Worm (Caenorhabditis elegans): ENCODE results near the gene srbc-8.

- TF ChIP-seq ztf-4 (tag; optimal IDR thresholded peaks at IDR 0.05) (no peak), ceh-82 (tag; optimal IDR thresholded peaks at IDR 0.05) (no peak), F13H6.1 (tag; optimal IDR thresholded peaks at IDR 0.05) (no peak), elt-1 (tag; optimal IDR thresholded peaks at IDR 0.05) (no peak), lin-39 (tag; optimal IDR thresholded peaks at IDR 0.05) (no peak), fos-1 (tag; optimal IDR thresholded peaks at IDR 0.05) (no peak), aly-2 (tag; optimal IDR thresholded peaks at IDR 0.05) (no peak)
These were observed 46.9 kb downstream of the srbc-8 start, which contains the start of gene F25E5.16 for ce11 chrV:7437985-7438384.
